Fruit fly (Drosophila melanogaster) whole organism: ENCODE data around the gene whe.

Experiments
- EcR ChIP-seq, 2 experiments: fragments of >200 bp; optimal IDR thresholded peaks; 2 replicates each; lab custom pipeline; 2017; ENCODE audit warnings: missing biosample characterization in 2 of 2, missing genetic modification characterization in 2 of 2, missing genetic modification reagents in 2 of 2
- psq ChIP-seq: fragments of >200 bp; optimal IDR thresholded peaks from 2 replicates; lab custom pipeline; 2017

DNA sequence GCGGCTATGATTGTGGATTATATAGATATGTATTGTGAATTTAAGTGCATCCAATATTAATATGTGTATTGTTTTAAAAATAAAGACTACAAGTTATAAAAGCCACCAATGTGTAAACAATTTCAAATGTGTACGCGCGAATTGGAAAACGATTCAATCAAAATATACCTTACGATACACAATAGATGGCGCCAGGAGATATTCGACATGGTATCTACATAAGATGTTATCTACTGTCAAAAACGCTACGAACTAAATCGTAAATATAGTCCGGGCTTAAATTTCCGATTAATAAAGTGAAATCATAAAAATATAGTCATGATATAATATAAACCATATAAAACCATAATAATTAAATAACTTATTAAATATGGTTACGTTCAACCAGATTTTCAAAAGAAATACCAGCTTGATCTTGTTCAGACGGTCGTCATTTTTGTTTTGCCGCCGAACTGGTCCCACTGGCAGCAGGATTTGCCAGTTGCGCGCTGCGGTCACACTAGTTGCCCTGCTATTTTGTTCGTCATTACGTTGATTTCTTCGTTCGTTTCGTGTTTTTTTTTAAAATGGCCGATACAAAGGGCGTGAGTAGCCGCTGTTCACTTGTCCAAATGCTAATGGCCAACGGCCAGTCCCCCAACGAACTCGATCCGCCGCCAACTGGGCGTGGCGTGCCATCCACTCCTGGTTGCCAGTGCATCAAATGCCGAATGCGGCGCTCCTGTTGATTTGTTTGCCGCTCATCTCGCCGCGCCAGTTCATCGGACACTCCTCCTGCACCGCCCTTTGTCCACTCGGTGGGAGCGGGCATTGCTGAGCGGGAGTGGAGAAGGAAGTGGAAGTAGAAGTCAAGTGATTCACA lies 44.5 kb downstream of the whe start, which contains the start of gene Septin1:
- TF ChIP-seq EcR (GFP tag; optimal IDR thresholded peaks at IDR 0.05; lab: Kevin White, UChicago) (no peak), psq (lab: Kevin White, UChicago) (no peak)
